Worm (Caenorhabditis elegans): ENCODE results near the gene srx-90.

DNA sequence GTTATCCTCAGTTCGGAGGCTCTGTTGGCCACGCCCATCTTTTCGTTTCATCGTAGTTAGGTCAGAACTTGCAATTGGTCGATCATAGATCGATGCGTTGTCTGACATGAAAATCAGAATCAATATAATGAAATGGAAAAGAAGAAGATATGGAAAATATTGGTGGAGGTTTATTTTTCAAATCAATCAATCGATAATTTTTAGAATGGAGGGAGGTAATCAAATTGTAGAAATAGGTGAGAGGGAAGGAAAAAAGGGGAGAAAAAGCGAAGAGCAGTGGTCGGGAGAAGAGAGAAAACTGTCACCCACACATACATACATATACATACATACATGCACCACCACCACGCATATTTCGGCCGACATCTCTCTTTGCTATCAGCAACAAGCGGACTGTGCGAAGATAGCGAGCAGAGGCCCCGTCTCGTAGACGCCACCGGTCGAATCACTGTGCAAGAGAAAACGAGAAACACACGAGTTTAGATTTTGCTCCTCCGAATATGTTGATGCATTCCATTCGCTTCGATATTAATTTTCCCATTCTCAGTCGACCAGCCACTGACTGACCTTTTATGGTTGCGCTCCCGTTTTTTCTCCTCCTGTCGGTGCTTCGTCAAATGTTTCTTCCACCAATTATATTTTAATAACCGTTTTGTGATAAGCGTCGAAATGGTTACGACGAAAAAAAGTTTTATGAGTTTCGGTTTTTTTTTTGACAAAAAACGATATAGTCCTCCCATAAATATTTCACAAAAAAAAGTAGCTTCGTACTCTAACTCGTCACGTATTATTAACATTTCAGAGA lies 48.5 kb downstream of the srx-90 start, which contains the start of gene F35B12.10:
- TF ChIP-seq nhr-237 (tag; optimal IDR thresholded peaks at IDR 0.05): no peak
- TF ChIP-seq aly-2 (tag; optimal IDR thresholded peaks at IDR 0.05): no peak
- no peak for TF ChIP-seq fos-1 (tag; optimal IDR thresholded peaks at IDR 0.05)
- TF ChIP-seq nhr-111 (GFP tag; optimal IDR thresholded peaks at IDR 0.05): no peak
- TF ChIP-seq ama-1 (optimal IDR thresholded peaks at IDR 0.05): no peak
- TF ChIP-seq pqm-1 (tag; optimal IDR thresholded peaks at IDR 0.05): peak; percentile 59
- no peak for TF ChIP-seq ztf-11 (tag; optimal IDR thresholded peaks at IDR 0.05)
- TF ChIP-seq Y5F2A.4 (GFP tag; optimal IDR thresholded peaks at IDR 0.05): no peak
- TF ChIP-seq jun-1 (tag; optimal IDR thresholded peaks at IDR 0.05): no peak
- TF ChIP-seq unc-39 (tag; optimal IDR thresholded peaks at IDR 0.05): no peak
